Worm (Caenorhabditis elegans): ENCODE data around the gene lntl-1.

lntl-1 gene

ce11 chrIV:5820056-5820799 lies 13.3 kb upstream of the lntl-1 start:
- TF ChIP-seq dsc-1 (tag; optimal IDR thresholded peaks at IDR 0.05) (peak; percentile 48), mep-1 (tag; optimal IDR thresholded peaks at IDR 0.05) (peak; percentile 2), nhr-11 (tag; optimal IDR thresholded peaks at IDR 0.05) (no peak), blmp-1 (tag; optimal IDR thresholded peaks at IDR 0.05) (peak; percentile 2), lin-14 (GFP tag; optimal IDR thresholded peaks at IDR 0.05) (peak; percentile 33), lir-3 (tag; optimal IDR thresholded peaks at IDR 0.05; ENCODE audit: poor library complexity) (no peak), jun-1 (tag; optimal IDR thresholded peaks at IDR 0.05) (no peak)

ce11 chrIV:5817459-5817858 lies 10.6 kb upstream of the lntl-1 start:
- TF ChIP-seq sox-4 (tag; optimal IDR thresholded peaks at IDR 0.05) (no peak), nhr-85 (tag) (peak; percentile 93), fos-1 (tag; optimal IDR thresholded peaks at IDR 0.05) (peak; percentile 34), elt-2 (tag; optimal IDR thresholded peaks at IDR 0.05) (peak; percentile 67), nhr-20 (tag; optimal IDR thresholded peaks at IDR 0.05) (peak; percentile 64), irx-1 (tag; optimal IDR thresholded peaks at IDR 0.05) (no peak), xbp-1 (tag; optimal IDR thresholded peaks at IDR 0.05) (peak; percentile 18), aha-1 (tag; optimal IDR thresholded peaks at IDR 0.05) (peak; percentile 26), fkh-10 (GFP tag; optimal IDR thresholded peaks at IDR 0.05) (no peak), nhr-47 (tag; optimal IDR thresholded peaks at IDR 0.05) (peak; percentile 68), nhr-19 (GFP tag; conservative IDR thresholded peaks at IDR 0.05) (peak; percentile 56), ama-1 (optimal IDR thresholded peaks at IDR 0.05) (no peak), lin-14 (GFP tag; optimal IDR thresholded peaks at IDR 0.05) (peak; percentile 94), snu-23 (GFP tag; optimal IDR thresholded peaks at IDR 0.05) (peak; percentile 81), swsn-7 (tag; optimal IDR thresholded peaks at IDR 0.05) (peak; percentile 46), nhr-77 (tag; optimal IDR thresholded peaks at IDR 0.05) (peak; percentile 21), lsy-2 (tag; optimal IDR thresholded peaks at IDR 0.05) (peak; percentile 48 to 61), isw-1 (GFP tag; IDR thresholded peaks at IDR 0.05) (no peak), mep-1 (tag; optimal IDR thresholded peaks at IDR 0.05) (peak; percentile 30), dpl-1 (GFP tag; optimal IDR thresholded peaks at IDR 0.05) (peak in 2 of 3 experiments; percentile 13 to 27), elt-3 (tag; optimal IDR thresholded peaks at IDR 0.05) (peak in 3 of 6 experiments; percentile 32 to 71 (median 55)), ceh-82 (tag; optimal IDR thresholded peaks at IDR 0.05) (peak in 2 of 3 experiments; percentile 23 to 28), rnt-1 (tag; optimal IDR thresholded peaks at IDR 0.05) (peak; percentile 76), nhr-90 (tag; optimal IDR thresholded peaks at IDR 0.05; ENCODE audit: poor library complexity) (peak; percentile 70), blmp-1 (tag; optimal IDR thresholded peaks at IDR 0.05) (peak; percentile 25), fkh-8 (tag; optimal IDR thresholded peaks at IDR 0.05) (no peak), lin-13 (GFP tag; optimal IDR thresholded peaks at IDR 0.05) (no peak), nhr-71 (tag; optimal IDR thresholded peaks at IDR 0.05) (peak; percentile 84), dsc-1 (tag; optimal IDR thresholded peaks at IDR 0.05) (peak; percentile 75), grh-1 (GFP tag; IDR thresholded peaks at IDR 0.05) (no peak), tlp-1 (tag; optimal IDR thresholded peaks at IDR 0.05) (no peak), sup-37 (GFP tag; optimal IDR thresholded peaks at IDR 0.05) (peak; percentile 24), mdl-1 (tag; optimal IDR thresholded peaks at IDR 0.05) (peak in 1 of 2 experiments; percentile 22), pag-3 (tag; optimal IDR thresholded peaks at IDR 0.05; ENCODE audit: borderline replicate concordance, insufficient read depth) (peak; percentile 9), efl-1 (optimal IDR thresholded peaks at IDR 0.05) (peak; percentile 59 to 60), efl-1 (GFP tag; optimal IDR thresholded peaks at IDR 0.05 in 1 of 2) (peak; percentile 5 to 49), tbx-2 (tag; optimal IDR thresholded peaks at IDR 0.05) (peak; percentile 44), jun-1 (tag; optimal IDR thresholded peaks at IDR 0.05) (peak; percentile 62)

All from whole organism, L1 larva.